Fruit fly (Drosophila melanogaster) whole organism, embryonic: ENCODE measurements around the gene CG3704.

Source experiments
- CG10565 ChIP-seq: fragments of 200-800 bp; sonication (Bioruptor generic); optimal IDR thresholded peaks from 3 replicates; lab custom pipeline; 2016; ENCODE audit warnings: missing biosample characterization, mild to moderate bottlenecking, missing genetic modification characterization
- CG12299 ChIP-seq: fragments of 200-800 bp; sonication (Bioruptor generic); optimal IDR thresholded peaks from 2 replicates; lab custom pipeline; 2018; ENCODE audit warnings: missing biosample characterization, mild to moderate bottlenecking, missing genetic modification characterization
- CG13296 ChIP-seq: fragments of 200-800 bp; sonication (Bioruptor generic); optimal IDR thresholded peaks from 3 replicates; lab custom pipeline; 2018; ENCODE audit warnings: missing biosample characterization, mild to moderate bottlenecking, missing genetic modification characterization
- CG14441 ChIP-seq: fragments of 200-800 bp; sonication (Bioruptor generic); IDR thresholded peaks from 2 replicates; pipeline ENCODE4 v1.3.6; 2022; ENCODE audit warnings: missing biosample characterization, missing genetic modification characterization
- CG15601 ChIP-seq: fragments of 200-800 bp; sonication (Bioruptor generic); optimal IDR thresholded peaks from 3 replicates; lab custom pipeline; 2019; ENCODE audit warnings: missing biosample characterization, mild to moderate bottlenecking, missing genetic modification characterization, moderate library complexity
- CG15696 ChIP-seq: fragments of 200-800 bp; sonication (Bioruptor generic); optimal IDR thresholded peaks from 2 replicates; lab custom pipeline; 2019; ENCODE audit warnings: missing biosample characterization, mild to moderate bottlenecking, missing genetic modification characterization, moderate library complexity
- CG1603 ChIP-seq: fragments of 200-800 bp; sonication (Bioruptor generic); optimal IDR thresholded peaks from 2 replicates; lab custom pipeline; 2019; ENCODE audit warnings: missing biosample characterization, mild to moderate bottlenecking, missing genetic modification characterization, moderate library complexity
- CG1647 ChIP-seq: fragments of 200-800 bp; sonication (Bioruptor generic); optimal IDR thresholded peaks from 3 replicates; lab custom pipeline; 2016; ENCODE audit warnings: missing biosample characterization, missing genetic modification characterization
- CG17361 ChIP-seq: fragments of 200-800 bp; sonication (Bioruptor generic); IDR thresholded peaks from 3 replicates; pipeline ENCODE4 v1.3.6; 2022; ENCODE audit warnings: missing biosample characterization, missing genetic modification characterization
- CG18011 ChIP-seq: fragments of 200-800 bp; sonication (Bioruptor generic); optimal IDR thresholded peaks from 2 replicates; lab custom pipeline; 2017; ENCODE audit warnings: missing biosample characterization, missing genetic modification characterization, mild to moderate bottlenecking, moderate library complexity, missing genotype
- CG18476 ChIP-seq: fragments of 200-800 bp; sonication (Bioruptor generic); optimal IDR thresholded peaks from 2 replicates; lab custom pipeline; 2016; ENCODE audit warnings: missing biosample characterization, mild to moderate bottlenecking, missing genetic modification characterization
- CG2199 ChIP-seq: fragments of 200-800 bp; sonication (Bioruptor generic); IDR thresholded peaks from 3 replicates; pipeline ENCODE4 v1.3.6; 2022; ENCODE audit warnings: missing biosample characterization, missing genetic modification characterization
- CG3407 ChIP-seq: fragments of 200-800 bp; sonication (Bioruptor generic); optimal IDR thresholded peaks from 2 replicates; lab custom pipeline; 2018; ENCODE audit warnings: missing biosample characterization, mild to moderate bottlenecking, missing genetic modification characterization
- CG6654 ChIP-seq: fragments of 200-800 bp; sonication (Bioruptor generic); optimal IDR thresholded peaks from 2 replicates; lab custom pipeline; 2017; ENCODE audit warnings: missing biosample characterization, mild to moderate bottlenecking, missing genetic modification characterization
- CG7271 ChIP-seq: fragments of 200-800 bp; sonication (Bioruptor generic); optimal IDR thresholded peaks from 2 replicates; lab custom pipeline; 2018; ENCODE audit warnings: missing biosample characterization, mild to moderate bottlenecking, missing genetic modification characterization, moderate library complexity
- CG7357 ChIP-seq: fragments of 200-800 bp; sonication (Bioruptor generic); IDR thresholded peaks from 3 replicates; pipeline ENCODE4 v1.3.6; 2022; ENCODE audit warnings: missing biosample characterization, missing genetic modification characterization
- CG7372 ChIP-seq: fragments of 200-800 bp; sonication (Bioruptor generic); IDR thresholded peaks from 2 replicates; pipeline ENCODE4 v1.3.6; 2022; ENCODE audit warnings: missing biosample characterization, missing genetic modification characterization
- CG7839 ChIP-seq: fragments of 200-800 bp; sonication (Bioruptor generic); optimal IDR thresholded peaks from 3 replicates; lab custom pipeline; 2018; ENCODE audit warnings: missing biosample characterization, mild to moderate bottlenecking, missing genetic modification characterization, moderate library complexity
- CG7928 ChIP-seq: fragments of 200-800 bp; sonication (Bioruptor generic); optimal IDR thresholded peaks from 2 replicates; lab custom pipeline; 2017; ENCODE audit warnings: missing biosample characterization, mild to moderate bottlenecking, missing genetic modification characterization
- CG8765 ChIP-seq: fragments of 200-800 bp; sonication (Bioruptor generic); IDR thresholded peaks from 2 replicates; pipeline ENCODE4 v1.3.6; 2022; ENCODE audit warnings: missing biosample characterization, missing genetic modification characterization
- CG9215 ChIP-seq: fragments of 200-800 bp; sonication (Bioruptor generic); IDR thresholded peaks from 2 replicates; pipeline ENCODE4 v1.3.6; 2022; ENCODE audit warnings: missing biosample characterization, missing genetic modification characterization
- CG9932 ChIP-seq: fragments of 200-800 bp; sonication (Bioruptor generic); IDR thresholded peaks from 2 replicates; pipeline ENCODE4 v1.3.6; 2022; ENCODE audit warnings: missing biosample characterization, missing genetic modification characterization
- Camta ChIP-seq: fragments of 200-800 bp; sonication (Bioruptor generic); optimal IDR thresholded peaks from 2 replicates; lab custom pipeline; 2016; ENCODE audit warnings: missing biosample characterization, missing genetic modification characterization
- Dek ChIP-seq: fragments of 200-800 bp; sonication (Bioruptor generic); optimal IDR thresholded peaks from 3 replicates; lab custom pipeline; 2019; ENCODE audit warnings: missing biosample characterization, mild to moderate bottlenecking, missing genetic modification characterization, moderate library complexity
- Dll ChIP-seq: fragments of 200-800 bp; sonication (Bioruptor generic); IDR thresholded peaks from 4 replicates; pipeline ENCODE4 v1.3.6; 2022; ENCODE audit warnings: missing biosample characterization, missing genetic modification characterization; ENCODE audit not compliant: partially characterized antibody
- Drgx ChIP-seq: fragments of 200-800 bp; sonication (Bioruptor generic); IDR thresholded peaks from 2 replicates; pipeline ENCODE4 v1.3.6; 2022; ENCODE audit warnings: missing biosample characterization, missing genetic modification characterization
- E2f2 ChIP-seq: fragments of 200-800 bp; sonication (Bioruptor generic); IDR thresholded peaks from 2 replicates; pipeline ENCODE4 v1.3.6; 2022; ENCODE audit warnings: missing biosample characterization, missing genetic modification characterization
- ERR ChIP-seq: fragments of 200-800 bp; sonication (Bioruptor generic); optimal IDR thresholded peaks from 2 replicates; lab custom pipeline; 2016; ENCODE audit warnings: missing biosample characterization, missing genetic modification characterization
- Elba2 ChIP-seq: fragments of 200-800 bp; sonication (Bioruptor generic); optimal IDR thresholded peaks from 3 replicates; lab custom pipeline; 2016; ENCODE audit warnings: missing biosample characterization, missing genetic modification characterization
- GATAe ChIP-seq: fragments of 200-800 bp; sonication (Bioruptor generic); conservative IDR thresholded peaks from 2 replicates; pipeline ENCODE4 v1.3.6; 2022; ENCODE audit warnings: missing biosample characterization, missing genetic modification characterization
- HLH3B ChIP-seq: fragments of 200-800 bp; sonication (Bioruptor generic); IDR thresholded peaks from 2 replicates; pipeline ENCODE4 v1.3.6; 2022; ENCODE audit warnings: missing biosample characterization, missing genetic modification characterization
- MBD-R2 ChIP-seq: fragments of 200-800 bp; sonication (Bioruptor generic); IDR thresholded peaks from 2 replicates; pipeline ENCODE4 v1.3.6; 2022; ENCODE audit warnings: missing biosample characterization, missing genetic modification characterization
- Mes4 ChIP-seq: fragments of 200-800 bp; sonication (Bioruptor generic); optimal IDR thresholded peaks from 2 replicates; lab custom pipeline; 2016; ENCODE audit warnings: missing biosample characterization, missing genetic modification characterization
- Side ChIP-seq: fragments of 200-800 bp; sonication (Bioruptor generic); optimal IDR thresholded peaks from 2 replicates; lab custom pipeline; 2016; ENCODE audit warnings: missing biosample characterization, missing genetic modification characterization
- Sry-δ ChIP-seq: fragments of 200-800 bp; sonication (Bioruptor generic); optimal IDR thresholded peaks from 2 replicates; lab custom pipeline; 2016; ENCODE audit warnings: missing biosample characterization, missing genetic modification characterization
- aop ChIP-seq: fragments of 200-800 bp; sonication (Bioruptor generic); IDR thresholded peaks from 2 replicates; pipeline ENCODE4 v1.3.6; 2022; ENCODE audit warnings: missing biosample characterization, missing genetic modification characterization
- ato ChIP-seq: fragments of 200-800 bp; sonication (Bioruptor generic); IDR thresholded peaks from 2 replicates; pipeline ENCODE4 v1.3.6; 2022; ENCODE audit warnings: missing biosample characterization, missing genetic modification characterization; ENCODE audit not compliant: partially characterized antibody
- az2 ChIP-seq: fragments of 200-800 bp; sonication (Bioruptor generic); optimal IDR thresholded peaks from 3 replicates; lab custom pipeline; 2016; ENCODE audit warnings: missing biosample characterization, missing genetic modification characterization
- bigmax ChIP-seq: fragments of 200-800 bp; sonication (Bioruptor generic); optimal IDR thresholded peaks from 2 replicates; lab custom pipeline; 2018; ENCODE audit warnings: missing biosample characterization, mild to moderate bottlenecking, missing genetic modification characterization
- crol ChIP-seq: fragments of 200-800 bp; sonication (Bioruptor generic); IDR thresholded peaks from 2 replicates; pipeline ENCODE4 v1.3.6; 2022; ENCODE audit warnings: missing biosample characterization, missing genetic modification characterization
- fu2 ChIP-seq: fragments of 200-800 bp; sonication (Bioruptor generic); optimal IDR thresholded peaks from 2 replicates; lab custom pipeline; 2016; ENCODE audit warnings: missing biosample characterization, missing genetic modification characterization
- grn ChIP-seq: fragments of 200-800 bp; sonication (Bioruptor generic); optimal IDR thresholded peaks from 3 replicates; lab custom pipeline; 2017; ENCODE audit warnings: missing biosample characterization, missing genetic modification characterization
- gro ChIP-seq: fragments of 200-800 bp; sonication (Bioruptor generic); optimal IDR thresholded peaks from 2 replicates; lab custom pipeline; 2016; ENCODE audit warnings: missing biosample characterization, missing genetic modification characterization
- jumu ChIP-seq: fragments of 200-800 bp; sonication (Bioruptor generic); optimal IDR thresholded peaks from 3 replicates; lab custom pipeline; 2016; ENCODE audit warnings: missing biosample characterization, missing genetic modification characterization
- pho ChIP-seq: fragments of 200-800 bp; sonication (Bioruptor generic); optimal IDR thresholded peaks from 2 replicates; lab custom pipeline; 2016; ENCODE audit warnings: missing biosample characterization, missing genetic modification characterization
- pzg ChIP-seq: fragments of 200-800 bp; sonication (Bioruptor generic); optimal IDR thresholded peaks from 3 replicates; lab custom pipeline; 2018; ENCODE audit warnings: missing biosample characterization, mild to moderate bottlenecking, missing genetic modification characterization, moderate library complexity
- repo ChIP-seq: fragments of 200-800 bp; sonication (Bioruptor generic); optimal IDR thresholded peaks from 2 replicates; lab custom pipeline; 2016; ENCODE audit warnings: missing biosample characterization, missing genetic modification characterization
- slp2 ChIP-seq: fragments of 200-800 bp; sonication (Bioruptor generic); optimal IDR thresholded peaks from 2 replicates; lab custom pipeline; 2016; ENCODE audit warnings: missing biosample characterization, missing genetic modification characterization
- ssp ChIP-seq: fragments of 200-800 bp; sonication (Bioruptor generic); IDR thresholded peaks from 2 replicates; pipeline ENCODE4 v1.3.6; 2022; ENCODE audit warnings: missing biosample characterization, missing genetic modification characterization
- tna ChIP-seq: fragments of 200-800 bp; sonication (Bioruptor generic); IDR thresholded peaks from 2 replicates; pipeline ENCODE4 v1.3.6; 2022; ENCODE audit warnings: missing biosample characterization, missing genetic modification characterization; ENCODE audit not compliant: partially characterized antibody
- unc-4 ChIP-seq: fragments of 200-800 bp; sonication (Bioruptor generic); IDR thresholded peaks from 2 replicates; pipeline ENCODE4 v1.3.6; 2022; ENCODE audit warnings: missing biosample characterization, missing genetic modification characterization; ENCODE audit not compliant: partially characterized antibody
- unpg ChIP-seq: fragments of 200-800 bp; sonication (Bioruptor generic); optimal IDR thresholded peaks from 3 replicates; lab custom pipeline; 2018; ENCODE audit warnings: missing biosample characterization, mild to moderate bottlenecking, missing genetic modification characterization, moderate library complexity
- wek ChIP-seq: fragments of 200-800 bp; sonication (Bioruptor generic); optimal IDR thresholded peaks from 3 replicates; lab custom pipeline; 2018; ENCODE audit warnings: missing biosample characterization, mild to moderate bottlenecking, missing genetic modification characterization, moderate library complexity

CG3704 gene

dm6 chrX:948285-948556, 7.6 kb upstream of the CG3704 start (continued):
- TF ChIP-seq CG15601 (tag; lab: Kevin White, UChicago), result no peak
- no peak for TF ChIP-seq tna (GFP tag; lab: Robert Waterston, UW)
- TF ChIP-seq CG15696 (tag; lab: Kevin White, UChicago), result no peak
- TF ChIP-seq unc-4 (GFP tag; lab: Robert Waterston, UW), result no peak
- no peak for TF ChIP-seq grn (GFP tag; lab: Kevin White, UChicago)
- TF ChIP-seq Side (GFP tag; lab: Kevin White, UChicago), result no peak
- peak; percentile 56; the same call in 1 of the 2 replicates for TF ChIP-seq CG14441 (GFP tag; lab: Robert Waterston, UW)
- no peak for TF ChIP-seq CG8765
- TF ChIP-seq CG3407 (GFP tag; lab: Kevin White, UChicago), result no peak
- no peak for TF ChIP-seq az2
- no peak for TF ChIP-seq wek (GFP tag; lab: Kevin White, UChicago)
- TF ChIP-seq CG18476 (GFP tag; lab: Kevin White, UChicago), result no peak
- no peak for TF ChIP-seq Sry-δ (GFP tag; lab: Kevin White, UChicago)
- no peak for TF ChIP-seq Dek (tag; lab: Kevin White, UChicago)
- peak; percentile 34 for TF ChIP-seq CG7839 (tag; lab: Kevin White, UChicago)
- peak; percentile 6 for TF ChIP-seq jumu (GFP tag; lab: Kevin White, UChicago)
- peak; percentile 7 for TF ChIP-seq CG1603
- peak; percentile 13 for TF ChIP-seq fu2 (GFP tag; lab: Kevin White, UChicago)
- TF ChIP-seq unpg (GFP tag; lab: Kevin White, UChicago), result peak; percentile 5
- no peak for TF ChIP-seq Mes4 (GFP tag; lab: Kevin White, UChicago)
- TF ChIP-seq ERR (GFP tag; lab: Kevin White, UChicago), result no peak
- TF ChIP-seq Dll (GFP tag; lab: Robert Waterston, UW), result no peak
- TF ChIP-seq CG7271 (tag; lab: Kevin White, UChicago), result no peak
- TF ChIP-seq CG9932 (GFP tag; lab: Robert Waterston, UW), result peak; percentile 50
- no peak for TF ChIP-seq CG17361
- TF ChIP-seq crol (GFP tag; lab: Robert Waterston, UW), result no peak
- TF ChIP-seq gro (GFP tag; lab: Kevin White, UChicago), result peak; percentile 2
- no peak for TF ChIP-seq ato (GFP tag; lab: Robert Waterston, UW)
- no peak for TF ChIP-seq CG2199 (GFP tag; lab: Robert Waterston, UW)
- TF ChIP-seq CG12299 (tag; lab: Kevin White, UChicago), result no peak
- TF ChIP-seq aop (GFP tag; lab: Robert Waterston, UW), result no peak
- TF ChIP-seq pzg (GFP tag; lab: Kevin White, UChicago), result no peak
- TF ChIP-seq CG13296 (GFP tag; lab: Kevin White, UChicago), result no peak
- TF ChIP-seq HLH3B, result 0 out of 2 replicates have a peak, but pooled peaks have one; percentile 19
- TF ChIP-seq CG7357 (GFP tag; lab: Robert Waterston, UW), result no peak
- no peak for TF ChIP-seq bigmax
- no peak for TF ChIP-seq Drgx
- no peak for TF ChIP-seq Camta (GFP tag; lab: Kevin White, UChicago)
- TF ChIP-seq CG7372 (GFP tag; lab: Robert Waterston, UW), result no peak
- TF ChIP-seq CG1647, result no peak
- no peak for TF ChIP-seq ssp
- no peak for TF ChIP-seq CG7928 (GFP tag; lab: Kevin White, UChicago)
- TF ChIP-seq repo (GFP tag; lab: Kevin White, UChicago), result no peak
- no peak for TF ChIP-seq CG18011 (GFP tag; lab: Kevin White, UChicago)
- TF ChIP-seq slp2 (GFP tag; lab: Kevin White, UChicago), result no peak
- TF ChIP-seq CG6654 (GFP tag; lab: Kevin White, UChicago), result no peak
- no peak for TF ChIP-seq pho (GFP tag; lab: Kevin White, UChicago)
- no peak for TF ChIP-seq E2f2
- no peak for TF ChIP-seq CG10565 (GFP tag; lab: Kevin White, UChicago)
- TF ChIP-seq Elba2 (GFP tag; lab: Kevin White, UChicago), result no peak
- no peak; the same call in 1 of the 2 replicates for TF ChIP-seq GATAe
- TF ChIP-seq MBD-R2 (GFP tag; lab: Robert Waterston, UW), result peak; percentile 20; the same call in 1 of the 2 replicates
- peak; percentile 38; the same call in 1 of the 2 replicates for TF ChIP-seq CG9215
